Worm (Caenorhabditis elegans) whole organism, young adult: ENCODE measurements around the gene cct-5.

Source experiments
- B0035.1 ChIP-seq: sonication (generic microtip); optimal IDR thresholded peaks from 2 replicates; lab custom pipeline; 2016; ENCODE audit warnings: missing genetic modification characterization, mild to moderate bottlenecking, missing compliant biosample characterization, missing genotype, missing genetic modification reagents
- B0336.3 ChIP-seq: fragments of 200-800 bp; sonication (Bioruptor generic); IDR thresholded peaks from 2 replicates; pipeline ENCODE4 v1.3.6; 2022; ENCODE audit warnings: missing genetic modification characterization, missing compliant biosample characterization
- C06A6.2 ChIP-seq: fragments of 200-800 bp; sonication (Bioruptor generic); conservative IDR thresholded peaks from 2 replicates; pipeline ENCODE4 v1.3.6; 2022; ENCODE audit warnings: missing genetic modification characterization, missing compliant biosample characterization
- F23B12.7 ChIP-seq: sonication (generic microtip); optimal IDR thresholded peaks from 2 replicates; lab custom pipeline; 2017; ENCODE audit warnings: missing genetic modification characterization, mild to moderate bottlenecking, missing compliant biosample characterization, antibody characterized with exemption, moderate library complexity; ENCODE audit not compliant: insufficient read depth
- F37B4.10 ChIP-seq: fragments of 200-800 bp; sonication (Bioruptor generic); IDR thresholded peaks from 2 replicates; pipeline ENCODE4 v1.3.6; 2022; ENCODE audit warnings: missing genetic modification characterization, missing compliant biosample characterization
- F49E8.2 ChIP-seq: sonication (generic microtip); optimal IDR thresholded peaks from 3 replicates; lab custom pipeline; 2017; ENCODE audit warnings: missing genetic modification characterization, mild to moderate bottlenecking, missing compliant biosample characterization, antibody characterized with exemption, moderate library complexity; ENCODE audit not compliant: insufficient read depth
- F52B5.7 ChIP-seq: sonication (generic microtip); optimal IDR thresholded peaks from 2 replicates; lab custom pipeline; 2016; ENCODE audit warnings: mild to moderate bottlenecking, missing genetic modification characterization, missing compliant biosample characterization
- T07F8.4 ChIP-seq: sonication (generic microtip); optimal IDR thresholded peaks from 2 replicates; lab custom pipeline; 2016; ENCODE audit warnings: mild to moderate bottlenecking, missing genetic modification characterization, moderate library complexity, missing compliant biosample characterization
- Y67H2A.10 ChIP-seq: fragments of 200-800 bp; sonication (Bioruptor generic); conservative IDR thresholded peaks from 2 replicates; pipeline ENCODE4 v1.3.6; 2022; ENCODE audit warnings: missing genetic modification reagents, missing genetic modification characterization, missing compliant biosample characterization
- aptf-3 ChIP-seq: fragments of 200-800 bp; sonication (Bioruptor generic); IDR thresholded peaks from 2 replicates; pipeline ENCODE4 v1.3.6; 2022; ENCODE audit warnings: missing genetic modification characterization, missing compliant biosample characterization
- atf-7 ChIP-seq: sonication (generic microtip); optimal IDR thresholded peaks from 2 replicates; lab custom pipeline; 2017; ENCODE audit warnings: mild to moderate bottlenecking, missing genetic modification characterization, missing compliant biosample characterization
- bed-1 ChIP-seq: fragments of 200-800 bp; sonication (Bioruptor generic); IDR thresholded peaks from 2 replicates; pipeline ENCODE4 v1.3.6; 2022; ENCODE audit warnings: missing genetic modification reagents, missing genetic modification characterization, missing compliant biosample characterization
- cebp-2 ChIP-seq: fragments of 200-800 bp; sonication (Bioruptor generic); IDR thresholded peaks from 2 replicates; pipeline ENCODE4 v1.3.6; 2022; ENCODE audit warnings: missing genetic modification characterization, missing compliant biosample characterization
- ceh-79 ChIP-seq: sonication (generic microtip); optimal IDR thresholded peaks from 2 replicates; lab custom pipeline; 2017; ENCODE audit warnings: mild to moderate bottlenecking, missing genetic modification characterization, missing compliant biosample characterization
- hmg-1.2 ChIP-seq: fragments of 200-800 bp; sonication (Bioruptor generic); IDR thresholded peaks from 2 replicates; pipeline ENCODE4 v1.3.6; 2022; ENCODE audit warnings: missing genetic modification reagents, missing genetic modification characterization, missing compliant biosample characterization
- lag-1 ChIP-seq: fragments of 200-800 bp; sonication (Bioruptor generic); IDR thresholded peaks from 2 replicates; pipeline ENCODE4 v1.3.6; 2022; ENCODE audit warnings: missing genetic modification reagents, missing genetic modification characterization, missing compliant biosample characterization
- nfya-2 ChIP-seq: fragments of 200-800 bp; sonication (Bioruptor generic); IDR thresholded peaks from 2 replicates; pipeline ENCODE4 v1.3.6; 2022; ENCODE audit warnings: missing genetic modification reagents, missing genetic modification characterization, missing compliant biosample characterization
- nfyb-1 ChIP-seq: fragments of 200-800 bp; sonication (Bioruptor generic); IDR thresholded peaks from 2 replicates; pipeline ENCODE4 v1.3.6; 2022; ENCODE audit warnings: missing genetic modification reagents, missing genetic modification characterization, missing compliant biosample characterization
- nhr-80 ChIP-seq: sonication (generic microtip); optimal IDR thresholded peaks from 2 replicates; lab custom pipeline; 2016; ENCODE audit warnings: missing genetic modification characterization, missing compliant biosample characterization
- repo-1 ChIP-seq: sonication (generic microtip); optimal IDR thresholded peaks from 2 replicates; lab custom pipeline; 2017; ENCODE audit warnings: mild to moderate bottlenecking, missing genetic modification characterization, missing compliant biosample characterization
- rpc-1 ChIP-seq, 2 experiments: fragments of 150-350 bp in 1 of 2; sonication (generic microtip) in 1 of 2; optimal IDR thresholded peaks; 2 replicates each; lab custom pipeline; 2014 to 2018; ENCODE audit warnings: missing biosample characterization in 1 of 2, missing genetic modification characterization in 1 of 2, missing genetic modification reagents in 1 of 2, missing genotype in 1 of 2
- sdz-38 ChIP-seq: sonication (generic microtip); optimal IDR thresholded peaks from 2 replicates; lab custom pipeline; 2016; ENCODE audit warnings: missing genotype, missing genetic modification characterization, missing compliant biosample characterization
- sea-2 ChIP-seq: fragments of 200-800 bp; sonication (Bioruptor generic); IDR thresholded peaks from 2 replicates; pipeline ENCODE4 v1.3.6; 2022; ENCODE audit warnings: missing genetic modification characterization, missing compliant biosample characterization
- snpc-4 ChIP-seq, 5 experiments: fragments of 150-350 bp in 1 of 5; sonication (generic microtip) in 4 of 5; optimal IDR thresholded peaks; 2 replicates each; lab custom pipeline; 2014 to 2018; ENCODE audit warnings: missing genetic modification characterization in 5 of 5, missing biosample characterization in 3 of 5, antibody characterized with exemption in 2 of 5, mild to moderate bottlenecking in 2 of 5, missing compliant biosample characterization in 2 of 5, missing genotype in 2 of 5, moderate library complexity in 2 of 5, missing genetic modification reagents in 1 of 5
- tbp1 ChIP-seq: fragments of 200-800 bp; sonication (Bioruptor generic); optimal IDR thresholded peaks from 2 replicates; lab custom pipeline; 2018; ENCODE audit warnings: mild to moderate bottlenecking, missing genetic modification characterization, missing compliant biosample characterization
- tlf-1 ChIP-seq: fragments of 200-800 bp; sonication (Bioruptor generic); optimal IDR thresholded peaks from 2 replicates; lab custom pipeline; 2018; ENCODE audit warnings: mild to moderate bottlenecking, missing genetic modification characterization, missing compliant biosample characterization
- unc-130 ChIP-seq: sonication (generic microtip); optimal IDR thresholded peaks from 2 replicates; lab custom pipeline; 2016; ENCODE audit warnings: missing genetic modification reagents, missing genetic modification characterization, missing compliant biosample characterization
- unc-62 ChIP-seq: fragments of 150-350 bp; optimal IDR thresholded peaks from 2 replicates; lab custom pipeline; 2014; ENCODE audit warnings: missing biosample characterization, missing genetic modification reagents, missing genetic modification characterization
- xnd-1 ChIP-seq: sonication (generic microtip); optimal IDR thresholded peaks from 2 replicates; lab custom pipeline; 2016; ENCODE audit warnings: missing genotype, missing genetic modification reagents, missing genetic modification characterization, missing compliant biosample characterization
- zfh-2 ChIP-seq: fragments of 200-800 bp; sonication (Bioruptor generic); conservative IDR thresholded peaks from 2 replicates; pipeline ENCODE4 v1.3.6; 2022; ENCODE audit warnings: missing genetic modification reagents, missing genetic modification characterization, missing compliant biosample characterization
- zim-3 ChIP-seq: sonication (generic microtip); optimal IDR thresholded peaks from 2 replicates; lab custom pipeline; 2017; ENCODE audit warnings: mild to moderate bottlenecking, missing genetic modification characterization, moderate library complexity, missing compliant biosample characterization
- ztf-18 ChIP-seq: sonication (generic microtip); optimal IDR thresholded peaks from 2 replicates; lab custom pipeline; 2016; ENCODE audit warnings: missing genotype, mild to moderate bottlenecking, missing genetic modification characterization, missing compliant biosample characterization
- ztf-6 ChIP-seq: fragments of 200-800 bp; sonication (Bioruptor generic); IDR thresholded peaks from 2 replicates; pipeline ENCODE4 v1.3.6; 2022; ENCODE audit warnings: missing genetic modification reagents, missing genetic modification characterization, missing compliant biosample characterization

Gene cct-5

DNA sequence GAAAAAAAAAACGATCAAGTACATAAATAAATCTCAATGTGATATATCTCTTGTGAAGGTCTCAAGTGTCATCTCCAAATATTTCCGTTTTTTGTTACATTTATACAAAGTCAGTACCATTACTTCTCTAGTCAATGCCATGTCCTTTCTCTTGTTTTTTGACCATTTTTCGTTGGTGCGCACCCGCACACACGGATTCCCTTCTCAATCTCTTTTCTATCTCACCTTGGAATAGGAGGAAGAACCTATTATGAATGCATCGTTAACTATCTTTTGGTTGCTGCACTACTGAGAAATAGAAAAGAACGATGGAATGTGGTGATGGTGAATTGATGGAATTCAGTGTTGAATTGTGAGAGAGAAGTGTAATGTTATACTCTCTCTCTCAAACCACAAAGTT lies 9.9 kb upstream of the cct-5 start:
- no peak for TF ChIP-seq tbp1 (GFP tag; lab: Kevin White, UChicago)
- TF ChIP-seq bed-1 (GFP tag; lab: Robert Waterston, UW), result no peak

DNA sequence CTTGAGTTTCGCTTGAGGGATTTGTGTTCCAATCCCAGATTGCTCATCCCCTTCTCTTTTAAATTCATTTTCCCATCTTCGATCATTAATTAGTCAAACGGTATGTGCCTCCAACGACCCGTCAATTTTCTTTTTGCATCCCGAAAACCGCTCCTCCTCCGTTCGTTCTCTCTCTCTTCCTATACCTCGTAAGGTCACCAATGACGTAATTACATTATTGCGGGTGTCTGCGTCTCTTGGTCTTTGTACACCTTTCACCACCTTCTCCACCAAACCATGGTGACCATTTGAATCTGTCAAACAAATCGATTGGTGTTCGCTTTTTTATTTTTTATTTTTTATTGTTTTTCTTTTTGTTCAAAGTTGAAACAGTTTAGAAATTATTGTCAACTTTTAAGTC lies 7.3 kb upstream of the cct-5 start:
- TF ChIP-seq F37B4.10 (GFP tag; lab: Robert Waterston, UW) (no peak), rpc-1 (optimal IDR thresholded peaks at IDR 0.05; lab: Kevin White, UChicago) (no peak), rpc-1 (tag; optimal IDR thresholded peaks at IDR 0.05; lab: Kevin White, UChicago) (no peak)

DNA sequence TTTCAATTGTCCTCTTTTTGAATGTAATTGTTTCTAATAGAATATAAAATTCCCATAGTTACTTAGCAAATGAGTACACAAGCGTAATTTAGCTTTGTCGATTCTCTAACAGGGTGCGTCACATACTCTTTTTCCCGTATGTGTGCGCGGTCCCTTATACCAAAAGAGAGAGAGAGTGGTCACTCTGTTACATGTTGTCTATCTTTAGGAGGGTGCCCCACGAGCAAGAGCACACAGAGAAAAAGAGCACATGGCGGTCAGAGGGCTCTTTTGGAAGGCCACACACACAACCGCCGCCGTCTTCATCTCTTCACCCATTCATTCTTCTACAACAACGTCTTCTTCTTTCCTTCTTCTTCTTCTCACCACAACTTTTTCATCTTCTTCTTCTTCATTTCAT lies 6.0 kb upstream of the cct-5 start:
- TF ChIP-seq xnd-1 (tag; lab: Kevin White, UChicago), result no peak
- TF ChIP-seq ceh-79 (tag; lab: Kevin White, UChicago), result no peak
- no peak for TF ChIP-seq F49E8.2 (tag; lab: Kevin White, UChicago)
- TF ChIP-seq lag-1 (GFP tag; lab: Robert Waterston, UW), result no peak
- TF ChIP-seq ztf-6 (GFP tag; lab: Robert Waterston, UW), result no peak
- TF ChIP-seq T07F8.4 (tag; lab: Kevin White, UChicago), result no peak
- TF ChIP-seq sea-2 (GFP tag; lab: Robert Waterston, UW), result no peak
- no peak for TF ChIP-seq zfh-2 (GFP tag; lab: Robert Waterston, UW)
- no peak for TF ChIP-seq tlf-1 (GFP tag; lab: Kevin White, UChicago)
- no peak for TF ChIP-seq F52B5.7 (tag; lab: Kevin White, UChicago)
- no peak for TF ChIP-seq cebp-2 (GFP tag; lab: Robert Waterston, UW)
- no peak for TF ChIP-seq F37B4.10 (GFP tag; lab: Robert Waterston, UW)
- no peak for TF ChIP-seq repo-1 (tag; lab: Kevin White, UChicago)
- no peak for TF ChIP-seq Y67H2A.10 (GFP tag; lab: Robert Waterston, UW)
- TF ChIP-seq snpc-4 (GFP tag; optimal IDR thresholded peaks at IDR 0.05; lab: Kevin White, UChicago), result no peak
- no peak for TF ChIP-seq snpc-4 (tag; optimal IDR thresholded peaks at IDR 0.05; lab: Kevin White, UChicago)
- TF ChIP-seq nfya-2 (GFP tag; lab: Robert Waterston, UW), result no peak
- no peak for TF ChIP-seq aptf-3 (GFP tag; lab: Robert Waterston, UW)
- TF ChIP-seq hmg-1.2 (GFP tag; lab: Robert Waterston, UW), result no peak
- TF ChIP-seq B0336.3 (GFP tag; lab: Robert Waterston, UW), result no peak

DNA sequence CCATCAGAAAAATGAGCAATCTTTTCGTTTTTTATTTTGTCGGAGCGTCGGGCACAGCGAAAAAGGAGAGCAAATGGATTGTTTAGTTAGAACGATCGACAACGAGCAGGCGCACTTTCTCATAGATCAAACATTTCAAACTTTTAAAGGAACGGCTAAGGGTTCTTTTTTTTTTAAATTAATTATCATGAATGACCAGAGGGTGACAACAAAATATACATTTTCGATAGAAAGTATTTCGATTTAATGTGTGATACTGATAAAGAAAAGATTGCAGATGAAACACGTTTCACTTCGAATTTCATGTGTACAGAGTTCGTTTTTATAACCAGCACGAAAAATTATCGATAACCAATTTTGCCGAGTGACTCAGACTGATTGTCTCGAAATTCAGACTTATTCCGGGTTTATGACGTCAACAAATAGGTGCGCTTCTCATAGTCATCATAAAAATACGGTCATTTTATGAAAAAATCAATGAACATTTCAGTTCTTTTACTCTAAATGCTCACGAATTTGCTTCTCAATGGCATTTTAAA lies 1.3 kb downstream of the cct-5 start:
- TF ChIP-seq atf-7, result peak; percentile 80
- peak; percentile 21 for TF ChIP-seq nhr-80
- no peak for TF ChIP-seq zim-3 (tag; lab: Kevin White, UChicago)
- TF ChIP-seq ztf-18 (tag; lab: Kevin White, UChicago), result no peak
- no peak for TF ChIP-seq C06A6.2

DNA sequence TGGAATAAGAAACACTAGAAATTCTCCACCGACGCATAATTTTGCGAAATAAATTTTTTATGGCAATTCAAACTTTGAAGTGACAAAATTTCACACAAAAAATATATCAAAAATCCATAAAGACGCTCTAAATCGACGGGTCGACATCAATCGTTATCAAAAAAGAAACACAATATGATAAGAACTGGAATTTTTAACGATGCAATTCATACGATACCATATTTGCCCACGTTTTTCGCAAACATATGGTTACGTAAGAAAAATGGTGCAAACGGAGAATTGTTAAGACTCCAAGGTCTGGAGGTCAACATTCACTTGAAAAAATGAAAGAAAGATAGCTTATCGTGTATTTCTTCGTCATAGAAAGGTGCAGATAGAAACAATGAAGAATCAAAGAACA lies 1.8 kb downstream of the cct-5 start:
- no peak for TF ChIP-seq Y67H2A.10 (GFP tag; lab: Robert Waterston, UW)
- peak; percentile 70 for TF ChIP-seq nhr-80
- TF ChIP-seq sdz-38 (tag; lab: Kevin White, UChicago), result no peak
- TF ChIP-seq nfyb-1 (GFP tag; lab: Robert Waterston, UW), result no peak
- TF ChIP-seq B0035.1 (tag; lab: Kevin White, UChicago), result no peak
- no peak for TF ChIP-seq unc-62 (GFP tag; lab: Kevin White, UChicago)
- no peak for TF ChIP-seq unc-130 (GFP tag; lab: Kevin White, UChicago)
- TF ChIP-seq F23B12.7 (tag; lab: Kevin White, UChicago), result no peak
